Fruit fly (Drosophila melanogaster): ENCODE measurements around the gene CG45494.
"Not testable (repeated sequence)": the region's sequence is repeated elsewhere in the genome, so short reads cannot be mapped to it uniquely, and the experiment has no call there.

CG45494 gene

dm6 chrX:19953508-19953907 lies at the start of gene CG45494:
CG45494 (minus strand) TSS chrX:19953608.
- not testable (repeated sequence) for TF ChIP-seq dac, Lpt, CG7368 (GFP tag; optimal IDR thresholded peaks at IDR 0.05)

- TF ChIP-seq achi (GFP tag; optimal IDR thresholded peaks at IDR 0.05): no peak
- TF ChIP-seq CG3919 (GFP tag; optimal IDR thresholded peaks at IDR 0.05): no peak
- no peak for TF ChIP-seq Hr39 (GFP tag; optimal IDR thresholded peaks at IDR 0.05)
- no peak for TF ChIP-seq OdsH (GFP tag; optimal IDR thresholded peaks at IDR 0.05)
- TF ChIP-seq Eip78C (GFP tag): no peak
- TF ChIP-seq eg (GFP tag; IDR thresholded peaks at IDR 0.05): no peak
- no peak for TF ChIP-seq salr (GFP tag; optimal IDR thresholded peaks at IDR 0.05)
- no peak for TF ChIP-seq Sox102F (GFP tag; optimal IDR thresholded peaks at IDR 0.05)
- TF ChIP-seq CG3032 (tag; optimal IDR thresholded peaks at IDR 0.05): no peak
- no peak for TF ChIP-seq CG16779 (tag; optimal IDR thresholded peaks at IDR 0.05)
- TF ChIP-seq Eip75B (GFP tag; optimal IDR thresholded peaks at IDR 0.05): no peak
- no peak for TF ChIP-seq pdm3 (GFP tag; optimal IDR thresholded peaks at IDR 0.05)
- TF ChIP-seq Ets96B (tag; optimal IDR thresholded peaks at IDR 0.05): no peak
- TF ChIP-seq CG6854 (GFP tag; optimal IDR thresholded peaks at IDR 0.05): no peak
- no peak for TF ChIP-seq dsx (GFP tag; optimal IDR thresholded peaks at IDR 0.05; ENCODE audit: poor library complexity, severe bottlenecking)
- TF ChIP-seq cyc (GFP tag; optimal IDR thresholded peaks at IDR 0.05): no peak
Measured at dm6 chrX:20001996-20002395, 48.6 kb upstream of the CG45494 start, which contains the start of gene lky. lky (minus strand) TSS chrX:20002096.

DNA sequence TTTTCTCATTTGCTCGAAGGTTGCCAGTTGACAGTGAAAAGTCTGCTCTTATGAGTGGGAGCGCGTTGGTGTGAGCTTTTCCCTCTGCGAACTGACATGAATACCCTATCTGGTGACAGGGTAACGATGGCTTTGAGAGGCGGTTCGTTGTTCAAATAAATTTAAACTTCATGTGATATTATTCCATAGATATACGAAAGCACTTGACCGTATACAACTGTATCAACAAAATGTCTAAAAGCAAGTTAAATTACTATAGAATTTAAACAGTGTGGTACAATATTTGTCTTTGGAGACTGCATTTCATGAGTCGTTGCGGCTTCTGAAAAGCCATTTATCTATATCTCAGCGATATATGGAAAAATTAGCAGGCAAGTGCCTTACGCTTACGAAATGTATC lies 10.8 kb upstream of the CG45494 start:
- TF ChIP-seq Hr39 (GFP tag; optimal IDR thresholded peaks at IDR 0.05): peak; percentile 63
- peak; percentile 46 for TF ChIP-seq topi (GFP tag; optimal IDR thresholded peaks at IDR 0.05)
- TF ChIP-seq Sox102F (GFP tag; optimal IDR thresholded peaks at IDR 0.05): peak; percentile 40
- peak; percentile 44 for TF ChIP-seq svp (GFP tag)
- peak; percentile 16 for TF ChIP-seq Ets96B (tag; optimal IDR thresholded peaks at IDR 0.05)
- no peak for TF ChIP-seq CG7368 (GFP tag; optimal IDR thresholded peaks at IDR 0.05)
- TF ChIP-seq CG10669 (GFP tag; optimal IDR thresholded peaks at IDR 0.05): peak; percentile 14
- TF ChIP-seq CG9139 (GFP tag; optimal IDR thresholded peaks at IDR 0.05): no peak
- peak; percentile 44 for TF ChIP-seq lz (GFP tag; optimal IDR thresholded peaks at IDR 0.05)
- TF ChIP-seq CG8632 (GFP tag; optimal IDR thresholded peaks at IDR 0.05): peak; percentile 27
- peak; percentile 26 for TF ChIP-seq CG34406 (GFP tag; optimal IDR thresholded peaks at IDR 0.05)
- TF ChIP-seq CG3032 (tag; optimal IDR thresholded peaks at IDR 0.05): no peak
- TF ChIP-seq CG4318 (GFP tag; optimal IDR thresholded peaks at IDR 0.05): no peak
- TF ChIP-seq Eip93F (GFP tag; optimal IDR thresholded peaks at IDR 0.05): no peak
- no peak for TF ChIP-seq Hr38 (GFP tag; optimal IDR thresholded peaks at IDR 0.05)
- peak; percentile 22 for TF ChIP-seq CG3919 (GFP tag; optimal IDR thresholded peaks at IDR 0.05)
- no peak for TF ChIP-seq CG6276 (GFP tag; optimal IDR thresholded peaks at IDR 0.05)
- TF ChIP-seq CG16779 (tag; optimal IDR thresholded peaks at IDR 0.05): peak; percentile 19
- TF ChIP-seq esn (GFP tag; optimal IDR thresholded peaks at IDR 0.05): peak; percentile 55
- TF ChIP-seq cyc (GFP tag; optimal IDR thresholded peaks at IDR 0.05): peak; percentile 34
- peak; percentile 58 for TF ChIP-seq Smox (GFP tag; optimal IDR thresholded peaks at IDR 0.05)
- no peak for TF ChIP-seq fd59A (GFP tag; optimal IDR thresholded peaks at IDR 0.05)
- no peak for TF ChIP-seq Blimp-1 (GFP tag; optimal IDR thresholded peaks at IDR 0.05)
- peak; percentile 44 for TF ChIP-seq Sox14 (GFP tag; optimal IDR thresholded peaks at IDR 0.05)
- peak; percentile 8 for TF ChIP-seq CG1621 (tag; optimal IDR thresholded peaks at IDR 0.05)
- no peak for TF ChIP-seq Sox15 (GFP tag; optimal IDR thresholded peaks at IDR 0.05)
- peak; percentile 43 for TF ChIP-seq achi (GFP tag; optimal IDR thresholded peaks at IDR 0.05)
- TF ChIP-seq Gug (GFP tag; IDR thresholded peaks at IDR 0.05): no peak
- TF ChIP-seq CG8319 (GFP tag; optimal IDR thresholded peaks at IDR 0.05): no peak
- no peak for TF ChIP-seq fd85E (GFP tag; optimal IDR thresholded peaks at IDR 0.05)
- peak; percentile 79 for TF ChIP-seq Eip78C (GFP tag)
- TF ChIP-seq CG11294 (GFP tag; IDR thresholded peaks at IDR 0.05): no peak
- TF ChIP-seq CG32006 (GFP tag; optimal IDR thresholded peaks at IDR 0.05): peak; percentile 38
- TF ChIP-seq Met (GFP tag; optimal IDR thresholded peaks at IDR 0.05): peak; percentile 42
- TF ChIP-seq OdsH (GFP tag; optimal IDR thresholded peaks at IDR 0.05): peak; percentile 57
- no peak for TF ChIP-seq fkh (GFP tag; optimal IDR thresholded peaks at IDR 0.05)
- TF ChIP-seq CG8119 (GFP tag; IDR thresholded peaks at IDR 0.05): 0 out of 3 replicates have a peak, but pooled peaks have one; percentile 19
- peak; percentile 32; the same call in 1 of the 3 replicates for TF ChIP-seq CG6163 (GFP tag; IDR thresholded peaks at IDR 0.05)
- TF ChIP-seq dac (GFP tag; optimal IDR thresholded peaks at IDR 0.05): no peak
- TF ChIP-seq Eip75B (GFP tag; optimal IDR thresholded peaks at IDR 0.05): peak; percentile 48
- TF ChIP-seq CG6854 (GFP tag; optimal IDR thresholded peaks at IDR 0.05): no peak

Data from whole organism, prepupa.